Worm (Caenorhabditis elegans) whole organism, early embryonic: ENCODE measurements around the gene K10D2.5.

Experiments
- B0310.2 ChIP-seq: sonication (generic microtip); optimal IDR thresholded peaks from 2 replicates; lab custom pipeline; 2016; ENCODE audit warnings: mild to moderate bottlenecking, missing genetic modification characterization, missing compliant biosample characterization
- aly-1 ChIP-seq: sonication (generic microtip); optimal IDR thresholded peaks from 2 replicates; lab custom pipeline; 2016; ENCODE audit warnings: missing genetic modification characterization, missing compliant biosample characterization
- ama-1 ChIP-seq: fragments of 150-350 bp; optimal IDR thresholded peaks from 2 replicates; lab custom pipeline; 2014
- ceh-13 ChIP-seq: fragments of 200-800 bp; sonication (Bioruptor generic); optimal IDR thresholded peaks from 2 replicates; lab custom pipeline; 2018; ENCODE audit warnings: mild to moderate bottlenecking, missing genetic modification characterization, missing compliant biosample characterization
- ets-7 ChIP-seq: sonication (generic microtip); optimal IDR thresholded peaks from 2 replicates; lab custom pipeline; 2016; ENCODE audit warnings: missing genotype, missing genetic modification characterization, missing compliant biosample characterization
- flt-1 ChIP-seq: fragments of 200-800 bp; sonication (Bioruptor generic); IDR thresholded peaks from 2 replicates; pipeline ENCODE4 v1.3.6; 2022; ENCODE audit warnings: missing genetic modification characterization, missing compliant biosample characterization
- hnd-1 ChIP-seq: sonication (generic microtip); optimal IDR thresholded peaks from 2 replicates; lab custom pipeline; 2016; ENCODE audit warnings: missing genetic modification characterization, missing compliant biosample characterization
- pes-1 ChIP-seq: fragments of 200-800 bp; sonication (Bioruptor generic); IDR thresholded peaks from 2 replicates; pipeline ENCODE4 v1.3.6; 2022; ENCODE audit warnings: missing genetic modification reagents, missing genetic modification characterization, missing compliant biosample characterization
- scrt-1 ChIP-seq: fragments of 200-800 bp; sonication (Bioruptor generic); IDR thresholded peaks from 2 replicates; pipeline ENCODE4 v1.3.6; 2022; ENCODE audit warnings: missing genetic modification characterization, missing compliant biosample characterization
- sea-1 ChIP-seq: fragments of 200-800 bp; sonication (Bioruptor generic); conservative IDR thresholded peaks from 2 replicates; pipeline ENCODE4 v1.3.6; 2022; ENCODE audit warnings: missing genetic modification characterization, missing compliant biosample characterization
- tbx-37 ChIP-seq: fragments of 200-800 bp; sonication (Bioruptor generic); conservative IDR thresholded peaks from 2 replicates; pipeline ENCODE4 v1.3.6; 2022; ENCODE audit warnings: missing genetic modification reagents, missing genetic modification characterization, missing compliant biosample characterization
- tra-4 ChIP-seq: sonication (generic microtip); optimal IDR thresholded peaks from 2 replicates; lab custom pipeline; 2017; ENCODE audit warnings: missing genetic modification characterization, missing compliant biosample characterization

DNA sequence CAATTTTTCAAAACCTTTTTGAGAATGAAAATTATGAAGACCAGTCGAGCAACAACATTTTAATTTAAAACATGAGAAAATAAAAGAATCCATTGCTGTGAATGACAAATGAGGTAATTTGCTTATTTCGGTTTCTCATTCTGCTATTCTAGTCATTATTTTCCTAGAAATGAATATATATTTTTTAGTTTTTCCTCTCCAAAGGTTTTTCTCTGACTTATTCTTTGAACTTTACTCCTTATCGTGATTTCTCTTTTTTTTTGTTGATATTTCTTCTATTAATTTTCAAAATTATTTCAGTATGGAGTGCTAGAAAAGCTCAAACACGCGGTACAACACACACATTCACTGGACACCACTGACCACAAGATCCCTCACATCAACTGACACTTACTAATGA is 13.1 kb downstream of the K10D2.5 start, which contains the start of gene pup-2:
- TF ChIP-seq hnd-1 (tag; lab: Kevin White, UChicago) (no peak), sea-1 (no peak), ama-1 (lab: Kevin White, UChicago) (no peak), ceh-13 (no peak), ets-7 (tag; lab: Kevin White, UChicago) (no peak), B0310.2 (no peak), flt-1 (no peak), scrt-1 (GFP tag; lab: Robert Waterston, UW) (no peak), aly-1 (tag; lab: Kevin White, UChicago) (no peak), pes-1 (GFP tag; lab: Robert Waterston, UW) (no peak), tra-4 (no peak), tbx-37 (no peak)
